Fruit fly (Drosophila melanogaster) whole organism, embryonic: Measurements from ENCODE around the gene CG17929.

Source experiments
- Asciz ChIP-seq: fragments of 200-800 bp; sonication (Bioruptor generic); optimal IDR thresholded peaks from 2 replicates; lab custom pipeline; 2017; ENCODE audit warnings: missing biosample characterization, mild to moderate bottlenecking, missing genetic modification characterization, missing genetic modification reagents
- Atf3 ChIP-seq: fragments of 200-800 bp; sonication (Bioruptor generic); optimal IDR thresholded peaks from 3 replicates; lab custom pipeline; 2016; ENCODE audit warnings: missing biosample characterization, missing genetic modification characterization
- Atf6 ChIP-seq: fragments of 200-800 bp; sonication (Bioruptor generic); IDR thresholded peaks from 2 replicates; pipeline ENCODE4 v1.3.6; 2022; ENCODE audit warnings: missing biosample characterization, missing genetic modification characterization
- Awh ChIP-seq: fragments of 200-800 bp; sonication (Bioruptor generic); IDR thresholded peaks from 2 replicates; pipeline ENCODE4, ENCODE4 v1.3.6; 2022; ENCODE audit warnings: missing biosample characterization, missing genetic modification characterization
- B-H2 ChIP-seq: fragments of 200-800 bp; sonication (Bioruptor generic); optimal IDR thresholded peaks from 2 replicates; lab custom pipeline; 2018; ENCODE audit warnings: missing biosample characterization, mild to moderate bottlenecking, missing genetic modification characterization
- CG11723 ChIP-seq: fragments of 200-800 bp; sonication (Bioruptor generic); optimal IDR thresholded peaks from 2 replicates; lab custom pipeline; 2017; ENCODE audit warnings: missing biosample characterization, mild to moderate bottlenecking, missing genetic modification characterization
- CG12071 ChIP-seq: fragments of 200-800 bp; sonication (Bioruptor generic); optimal IDR thresholded peaks from 3 replicates; lab custom pipeline; 2018; ENCODE audit warnings: missing biosample characterization, mild to moderate bottlenecking, missing genetic modification characterization
- CG12104 ChIP-seq: fragments of 200-800 bp; sonication (Bioruptor generic); optimal IDR thresholded peaks from 3 replicates; lab custom pipeline; 2016; ENCODE audit warnings: missing biosample characterization, missing genetic modification characterization
- CG12219 ChIP-seq: fragments of 200-800 bp; sonication (Bioruptor generic); optimal IDR thresholded peaks from 3 replicates; lab custom pipeline; 2018; ENCODE audit warnings: missing biosample characterization, mild to moderate bottlenecking, missing genetic modification characterization
- CG14050 ChIP-seq: fragments of 200-800 bp; sonication (Bioruptor generic); IDR thresholded peaks from 3 replicates; pipeline ENCODE4 v1.3.6; 2022; ENCODE audit warnings: missing biosample characterization, missing genetic modification characterization
- CG15011 ChIP-seq: fragments of 200-800 bp; sonication (Bioruptor generic); optimal IDR thresholded peaks from 3 replicates; lab custom pipeline; 2018; ENCODE audit warnings: missing biosample characterization, mild to moderate bottlenecking, missing genetic modification characterization
- CG1529 ChIP-seq: fragments of 200-800 bp; sonication (Bioruptor generic); optimal IDR thresholded peaks from 3 replicates; lab custom pipeline; 2018; ENCODE audit warnings: missing biosample characterization, missing genetic modification characterization
- CG16863 ChIP-seq: fragments of 200-800 bp; sonication (Bioruptor generic); optimal IDR thresholded peaks from 3 replicates; lab custom pipeline; 2016; ENCODE audit warnings: missing biosample characterization, missing genetic modification characterization
- CG5180 ChIP-seq: fragments of 200-800 bp; sonication (Bioruptor generic); optimal IDR thresholded peaks from 3 replicates; lab custom pipeline; 2017; ENCODE audit warnings: missing biosample characterization, missing genetic modification characterization, mild to moderate bottlenecking, moderate library complexity, missing genetic modification reagents
- CG6854 ChIP-seq: fragments of 200-800 bp; sonication (Bioruptor generic); optimal IDR thresholded peaks from 3 replicates; lab custom pipeline; 2017; ENCODE audit warnings: missing biosample characterization, mild to moderate bottlenecking, missing genetic modification characterization
- CG8388 ChIP-seq: fragments of 200-800 bp; sonication (Bioruptor generic); optimal IDR thresholded peaks from 2 replicates; lab custom pipeline; 2019; ENCODE audit warnings: missing biosample characterization, mild to moderate bottlenecking, missing genetic modification characterization, moderate library complexity
- CG8765 ChIP-seq: fragments of 200-800 bp; sonication (Bioruptor generic); IDR thresholded peaks from 2 replicates; pipeline ENCODE4 v1.3.6; 2022; ENCODE audit warnings: missing biosample characterization, missing genetic modification characterization
- CG9797 ChIP-seq: fragments of 200-800 bp; sonication (Bioruptor generic); optimal IDR thresholded peaks from 3 replicates; lab custom pipeline; 2018; ENCODE audit warnings: missing biosample characterization, mild to moderate bottlenecking, missing genetic modification characterization
- CG9932 ChIP-seq: fragments of 200-800 bp; sonication (Bioruptor generic); IDR thresholded peaks from 2 replicates; pipeline ENCODE4 v1.3.6; 2022; ENCODE audit warnings: missing biosample characterization, missing genetic modification characterization
- D19B ChIP-seq: fragments of 200-800 bp; sonication (Bioruptor generic); optimal IDR thresholded peaks from 2 replicates; lab custom pipeline; 2017; ENCODE audit warnings: missing biosample characterization, mild to moderate bottlenecking, missing genetic modification characterization
- Dbx ChIP-seq: fragments of 200-800 bp; sonication (Bioruptor generic); IDR thresholded peaks from 3 replicates; pipeline ENCODE4 v1.3.6; 2022; ENCODE audit warnings: missing biosample characterization, missing genetic modification characterization
- E2f2 ChIP-seq: fragments of 200-800 bp; sonication (Bioruptor generic); IDR thresholded peaks from 2 replicates; pipeline ENCODE4 v1.3.6; 2022; ENCODE audit warnings: missing biosample characterization, missing genetic modification characterization
- Ets65A ChIP-seq: fragments of 200-800 bp; sonication (Bioruptor generic); peaks from one replicate; lab custom pipeline; 2016; ENCODE audit warnings: missing biosample characterization, missing genetic modification characterization
- HLH54F ChIP-seq: fragments of 200-800 bp; sonication (Bioruptor generic); optimal IDR thresholded peaks from 3 replicates; lab custom pipeline; 2016; ENCODE audit warnings: missing biosample characterization, missing genetic modification characterization
- Hr78 ChIP-seq, 2 experiments: fragments of 200-800 bp in 1 of 2; fragments of >200 bp in 1 of 2; sonication (Bioruptor generic) in 1 of 2; optimal IDR thresholded peaks; 2 replicates each; lab custom pipeline; 2017 to 2019; ENCODE audit warnings: missing biosample characterization in 2 of 2, missing genetic modification characterization in 2 of 2, mild to moderate bottlenecking in 1 of 2, moderate library complexity in 1 of 2
- Lhr ChIP-seq: fragments of 200-800 bp; sonication (Bioruptor generic); optimal IDR thresholded peaks from 3 replicates; lab custom pipeline; 2017; ENCODE audit warnings: mild to moderate bottlenecking, missing biosample characterization, missing genetic modification reagents, missing genetic modification characterization
- NC2α ChIP-seq: fragments of 200-800 bp; sonication (Bioruptor generic); optimal IDR thresholded peaks from 2 replicates; lab custom pipeline; 2016; ENCODE audit warnings: missing biosample characterization, missing genetic modification characterization
- Opbp ChIP-seq: fragments of 200-800 bp; sonication (Bioruptor generic); IDR thresholded peaks from 3 replicates; pipeline ENCODE4 v1.3.6; 2022; ENCODE audit warnings: missing biosample characterization, missing genetic modification characterization; ENCODE audit not compliant: partially characterized antibody
- Side ChIP-seq: fragments of 200-800 bp; sonication (Bioruptor generic); optimal IDR thresholded peaks from 2 replicates; lab custom pipeline; 2016; ENCODE audit warnings: missing biosample characterization, missing genetic modification characterization
- Stat92E ChIP-seq, 3 experiments: fragments of >200 bp in 2 of 3; fragments of 200-800 bp in 1 of 3; sonication (Bioruptor generic) in 1 of 3; optimal IDR thresholded peaks; 2 replicates each; lab custom pipeline; 2017 to 2019; ENCODE audit warnings: missing biosample characterization in 3 of 3, missing genetic modification characterization in 3 of 3, mild to moderate bottlenecking in 1 of 3, moderate library complexity in 1 of 3
- bbx ChIP-seq: fragments of 200-800 bp; sonication (Bioruptor generic); IDR thresholded peaks from 2 replicates; pipeline ENCODE4 v1.3.6; 2022; ENCODE audit warnings: missing biosample characterization, missing genetic modification characterization; ENCODE audit not compliant: partially characterized antibody
- dati ChIP-seq: fragments of 200-800 bp; sonication (Bioruptor generic); IDR thresholded peaks from 2 replicates; pipeline ENCODE4 v1.3.6; 2022; ENCODE audit warnings: missing biosample characterization, missing genetic modification characterization
- dm ChIP-seq: fragments of 200-800 bp; sonication (Bioruptor generic); optimal IDR thresholded peaks from 3 replicates; lab custom pipeline; 2016; ENCODE audit warnings: missing biosample characterization, missing genetic modification characterization
- fd3F ChIP-seq: fragments of 200-800 bp; sonication (Bioruptor generic); optimal IDR thresholded peaks from 2 replicates; lab custom pipeline; 2018; ENCODE audit warnings: missing biosample characterization, mild to moderate bottlenecking, missing genetic modification characterization, moderate library complexity
- gem ChIP-seq: fragments of 200-800 bp; sonication (Bioruptor generic); optimal IDR thresholded peaks from 2 replicates; lab custom pipeline; 2019; ENCODE audit warnings: missing biosample characterization, mild to moderate bottlenecking, missing genetic modification characterization, moderate library complexity
- gsb ChIP-seq: fragments of 200-800 bp; sonication (Bioruptor generic); IDR thresholded peaks from 2 replicates; pipeline ENCODE4 v1.3.6; 2022; ENCODE audit warnings: missing biosample characterization, missing genetic modification characterization
- nerfin-2 ChIP-seq: fragments of 200-800 bp; sonication (Bioruptor generic); IDR thresholded peaks from 2 replicates; pipeline ENCODE4 v1.3.6; 2022; ENCODE audit warnings: missing biosample characterization, missing genetic modification characterization; ENCODE audit not compliant: partially characterized antibody
- nmo ChIP-seq: fragments of 200-800 bp; sonication (Bioruptor generic); optimal IDR thresholded peaks from 2 replicates; lab custom pipeline; 2018; ENCODE audit warnings: missing biosample characterization, mild to moderate bottlenecking, missing genetic modification characterization, moderate library complexity
- org-1 ChIP-seq: fragments of 200-800 bp; sonication (Bioruptor generic); optimal IDR thresholded peaks from 2 replicates; lab custom pipeline; 2017; ENCODE audit warnings: missing biosample characterization, missing genetic modification characterization
- otp ChIP-seq: fragments of 200-800 bp; sonication (Bioruptor generic); IDR thresholded peaks from 3 replicates; pipeline ENCODE4, ENCODE4 v1.3.6; 2022; ENCODE audit warnings: missing biosample characterization, missing genetic modification characterization
- pfk ChIP-seq: fragments of 200-800 bp; sonication (Bioruptor generic); optimal IDR thresholded peaks from 2 replicates; lab custom pipeline; 2018; ENCODE audit warnings: missing biosample characterization, mild to moderate bottlenecking, missing genetic modification characterization, moderate library complexity
- phol ChIP-seq: fragments of 200-800 bp; sonication (Bioruptor generic); optimal IDR thresholded peaks from 3 replicates; lab custom pipeline; 2018; ENCODE audit warnings: missing biosample characterization, mild to moderate bottlenecking, missing genetic modification characterization, moderate library complexity
- prd ChIP-seq, 3 experiments: fragments of >200 bp in 2 of 3; fragments of 200-800 bp in 1 of 3; sonication (Bioruptor generic) in 1 of 3; optimal IDR thresholded peaks in 2 of 3; IDR thresholded peaks in 1 of 3; 2 replicates in 2 of 3; 3 replicates in 1 of 3; pipeline versions ENCODE4 v1.3.6 to Lab custom; 2017 to 2022; ENCODE audit warnings: missing biosample characterization in 1 of 3, missing genetic modification characterization in 1 of 3
- rib ChIP-seq: fragments of 200-800 bp; sonication (Bioruptor generic); IDR thresholded peaks from 2 replicates; pipeline ENCODE4 v1.3.6; 2022; ENCODE audit warnings: missing biosample characterization, missing genetic modification characterization
- sim ChIP-seq: fragments of 200-800 bp; sonication (Bioruptor generic); IDR thresholded peaks from 2 replicates; pipeline ENCODE4 v1.3.6; 2022; ENCODE audit warnings: missing biosample characterization, missing genetic modification characterization
- sr ChIP-seq: fragments of 200-800 bp; sonication (Bioruptor generic); IDR thresholded peaks from 3 replicates; pipeline ENCODE4 v1.3.6; 2022; ENCODE audit warnings: missing biosample characterization, missing genetic modification characterization
- tap ChIP-seq: fragments of 200-800 bp; optimal IDR thresholded peaks from 3 replicates; lab custom pipeline; 2019; ENCODE audit warnings: missing biosample characterization, mild to moderate bottlenecking, missing genetic modification characterization, moderate library complexity
- tin ChIP-seq: fragments of 200-800 bp; sonication (Bioruptor generic); optimal IDR thresholded peaks from 3 replicates; lab custom pipeline; 2016; ENCODE audit warnings: missing biosample characterization, missing genetic modification characterization
- wek ChIP-seq: fragments of 200-800 bp; sonication (Bioruptor generic); optimal IDR thresholded peaks from 3 replicates; lab custom pipeline; 2018; ENCODE audit warnings: missing biosample characterization, mild to moderate bottlenecking, missing genetic modification characterization, moderate library complexity

Gene CG17929

DNA sequence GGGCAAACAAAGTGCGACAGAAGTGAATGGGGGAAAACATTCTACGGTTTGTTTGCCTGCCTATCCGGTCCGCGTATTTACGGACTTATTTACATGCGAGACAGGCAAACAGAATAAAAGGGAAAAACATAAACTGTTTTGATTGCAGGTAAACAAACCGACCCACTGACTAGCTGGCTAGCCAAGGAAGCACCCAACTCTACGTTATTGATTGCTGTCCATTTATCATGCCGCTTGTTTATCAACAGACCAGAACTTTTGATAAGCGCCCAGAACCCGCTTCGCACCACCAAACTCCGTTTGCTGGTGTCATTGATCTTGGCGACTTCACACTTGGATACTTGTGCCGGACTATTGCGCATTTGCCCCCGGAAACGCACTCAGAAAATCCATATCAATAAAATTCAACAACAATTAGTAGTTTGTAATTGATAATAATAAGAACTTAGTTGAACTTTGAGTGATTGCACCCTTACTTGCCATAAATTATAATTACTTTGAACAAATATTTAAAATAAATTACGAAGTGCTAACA is 6.6 kb downstream of the CG17929 start (continued):
- TF ChIP-seq Stat92E (GFP tag; optimal IDR thresholded peaks at IDR 0.05; lab: Kevin White, UChicago) (peak in 1 of 3 experiments; percentile 9), CG12071 (GFP tag; lab: Kevin White, UChicago) (peak; percentile 53), CG8765 (GFP tag; lab: Robert Waterston, UW) (no peak), CG9932 (GFP tag; lab: Robert Waterston, UW) (0 out of 2 replicates have a peak, but pooled peaks have one; percentile 35), tin (GFP tag; lab: Kevin White, UChicago) (no peak), Hr78 (GFP tag; optimal IDR thresholded peaks at IDR 0.05; lab: Kevin White, UChicago) (peak in 1 of 2 experiments; percentile 32), nerfin-2 (no peak), CG14050 (no peak), Asciz (GFP tag; lab: Kevin White, UChicago) (peak; percentile 14), HLH54F (GFP tag; lab: Kevin White, UChicago) (no peak), Dbx (GFP tag; lab: Robert Waterston, UW) (peak; percentile 50; the same call in 1 of the 3 replicates), Atf3 (GFP tag; lab: Kevin White, UChicago) (peak; percentile 62), Ets65A (GFP tag; lab: Kevin White, UChicago) (no peak), nmo (no peak), NC2α (peak; percentile 71), bbx (GFP tag; lab: Robert Waterston, UW) (no peak), gsb (peak; percentile 63), rib (GFP tag; lab: Robert Waterston, UW) (peak; percentile 68; the same call in 1 of the 2 replicates), CG12104 (GFP tag; lab: Kevin White, UChicago) (peak; percentile 9), CG16863 (GFP tag; lab: Kevin White, UChicago) (peak; percentile 53), org-1 (peak; percentile 69), pfk (GFP tag; lab: Kevin White, UChicago) (peak; percentile 13), CG12219 (GFP tag; lab: Kevin White, UChicago) (peak; percentile 74), gem (tag; lab: Kevin White, UChicago) (peak; percentile 47), fd3F (peak; percentile 52), D19B (GFP tag; lab: Kevin White, UChicago) (no peak), CG15011 (GFP tag; lab: Kevin White, UChicago) (peak; percentile 52), sr (0 out of 3 replicates have a peak, but pooled peaks have one; percentile 34), tap (tag; lab: Kevin White, UChicago) (peak; percentile 16), dm (GFP tag; lab: Kevin White, UChicago) (peak; percentile 27), Side (peak; percentile 47), B-H2 (GFP tag; lab: Kevin White, UChicago) (peak; percentile 37), prd (optimal IDR thresholded peaks at IDR 0.05; lab: Kevin White, UChicago) (no peak), prd (GFP tag; IDR thresholded peaks at IDR 0.05; lab: Robert Waterston, UW) (peak; percentile 46; the same call in 2 of the 3 replicates), Awh (GFP tag; lab: Robert Waterston, UW) (peak; percentile 84), phol (no peak), Opbp (no peak), CG1529 (GFP tag; lab: Kevin White, UChicago) (peak; percentile 73), E2f2 (GFP tag; lab: Robert Waterston, UW) (peak; percentile 58; the same call in 1 of the 2 replicates), otp (peak; percentile 80), dati (GFP tag; lab: Robert Waterston, UW) (no peak), sim (peak; percentile 61; the same call in 1 of the 2 replicates), Atf6 (GFP tag; lab: Robert Waterston, UW) (peak; percentile 44; the same call in 1 of the 2 replicates), CG6854 (GFP tag; lab: Kevin White, UChicago) (peak; percentile 9), CG11723 (GFP tag; lab: Kevin White, UChicago) (peak; percentile 77), CG5180 (peak; percentile 45), Lhr (GFP tag; lab: Kevin White, UChicago) (peak; percentile 78), wek (GFP tag; lab: Kevin White, UChicago) (peak; percentile 73), CG8388 (no peak), CG9797 (GFP tag; lab: Kevin White, UChicago) (peak; percentile 21)
